Fruit fly (Drosophila melanogaster) whole organism, prepupa: ENCODE data around the gene Etl1.

Experiments used
- Blimp-1 ChIP-seq: fragments of 200-800 bp; sonication (Bioruptor generic); optimal IDR thresholded peaks from 3 replicates; lab custom pipeline; 2017; ENCODE audit warnings: missing biosample characterization, missing genetic modification characterization, mild to moderate bottlenecking, moderate library complexity, missing genetic modification reagents
- CG10631 ChIP-seq: fragments of 200-800 bp; sonication (Bioruptor generic); optimal IDR thresholded peaks from 2 replicates; lab custom pipeline; 2016; ENCODE audit warnings: missing biosample characterization, missing genetic modification characterization
- CG11294 ChIP-seq: fragments of 200-800 bp; sonication (Bioruptor generic); IDR thresholded peaks from 2 replicates; pipeline ENCODE4 v1.3.6; 2022; ENCODE audit warnings: missing biosample characterization, missing genetic modification characterization
- CG11902 ChIP-seq: fragments of 200-800 bp; sonication (Bioruptor generic); optimal IDR thresholded peaks from 3 replicates; lab custom pipeline; 2016; ENCODE audit warnings: missing biosample characterization, missing genetic modification characterization
- CG16779 ChIP-seq: fragments of 200-800 bp; sonication (Bioruptor generic); optimal IDR thresholded peaks from 3 replicates; lab custom pipeline; 2017; ENCODE audit warnings: missing biosample characterization, mild to moderate bottlenecking, missing genetic modification characterization
- CG3032 ChIP-seq: fragments of 200-800 bp; optimal IDR thresholded peaks from 2 replicates; lab custom pipeline; 2019; ENCODE audit warnings: missing biosample characterization, mild to moderate bottlenecking, missing genetic modification characterization, moderate library complexity
- CG31627 ChIP-seq: fragments of 200-800 bp; sonication (Bioruptor generic); optimal IDR thresholded peaks from 3 replicates; lab custom pipeline; 2016; ENCODE audit warnings: missing biosample characterization, missing genetic modification characterization
- CG34406 ChIP-seq: fragments of 200-800 bp; sonication (Bioruptor generic); optimal IDR thresholded peaks from 3 replicates; lab custom pipeline; 2016; ENCODE audit warnings: missing biosample characterization, missing genetic modification characterization
- CG3919 ChIP-seq: fragments of 200-800 bp; sonication (Bioruptor generic); optimal IDR thresholded peaks from 3 replicates; lab custom pipeline; 2016; ENCODE audit warnings: missing biosample characterization, missing genetic modification characterization
- CG6163 ChIP-seq: fragments of 200-800 bp; sonication (Bioruptor generic); IDR thresholded peaks from 3 replicates; pipeline ENCODE4 v1.3.6; 2022; ENCODE audit warnings: missing biosample characterization, missing genetic modification characterization
- CG6276 ChIP-seq: fragments of 200-800 bp; sonication (Bioruptor generic); optimal IDR thresholded peaks from 2 replicates; lab custom pipeline; 2017; ENCODE audit warnings: missing biosample characterization, mild to moderate bottlenecking, missing genetic modification characterization
- CG6808 ChIP-seq: fragments of 200-800 bp; sonication (Bioruptor generic); optimal IDR thresholded peaks from 3 replicates; lab custom pipeline; 2017; ENCODE audit warnings: missing biosample characterization, missing genetic modification characterization, mild to moderate bottlenecking, moderate library complexity, missing genetic modification reagents
- CG6854 ChIP-seq: fragments of 200-800 bp; sonication (Bioruptor generic); optimal IDR thresholded peaks from 2 replicates; lab custom pipeline; 2017; ENCODE audit warnings: missing biosample characterization, mild to moderate bottlenecking, missing genetic modification characterization
- CG8119 ChIP-seq: fragments of 200-800 bp; sonication (Bioruptor generic); IDR thresholded peaks from 3 replicates; pipeline ENCODE4 v1.3.6; 2022; ENCODE audit warnings: missing biosample characterization, missing genetic modification characterization
- CG8319 ChIP-seq: fragments of 200-800 bp; sonication (Bioruptor generic); optimal IDR thresholded peaks from 3 replicates; lab custom pipeline; 2016; ENCODE audit warnings: missing biosample characterization, missing genetic modification characterization
- Eip75B ChIP-seq: fragments of 200-800 bp; sonication (Bioruptor generic); optimal IDR thresholded peaks from 3 replicates; lab custom pipeline; 2016; ENCODE audit warnings: missing biosample characterization, missing genetic modification characterization
- Eip78C ChIP-seq: fragments of 200-800 bp; sonication (Bioruptor generic); peaks from one replicate; lab custom pipeline; 2016; ENCODE audit warnings: missing biosample characterization, missing genetic modification characterization
- Ets21C ChIP-seq: fragments of 200-800 bp; sonication (Bioruptor generic); optimal IDR thresholded peaks from 3 replicates; lab custom pipeline; 2016; ENCODE audit warnings: missing biosample characterization, missing genetic modification characterization
- Ets96B ChIP-seq: fragments of 200-800 bp; optimal IDR thresholded peaks from 2 replicates; lab custom pipeline; 2019; ENCODE audit warnings: missing biosample characterization, mild to moderate bottlenecking, missing genetic modification characterization, moderate library complexity
- Gug ChIP-seq: fragments of 200-800 bp; sonication (Bioruptor generic); IDR thresholded peaks from 2 replicates; pipeline ENCODE4 v1.3.6; 2022; ENCODE audit warnings: missing biosample characterization, missing genetic modification characterization
- Hr38 ChIP-seq: sonication (Bioruptor generic); optimal IDR thresholded peaks from 2 replicates; lab custom pipeline; 2016; ENCODE audit warnings: missing biosample characterization, missing genetic modification characterization
- Hr39 ChIP-seq: fragments of 200-800 bp; sonication (Bioruptor generic); optimal IDR thresholded peaks from 2 replicates; lab custom pipeline; 2016; ENCODE audit warnings: missing biosample characterization, missing genetic modification characterization
- Hr4 ChIP-seq: fragments of 200-800 bp; sonication (Bioruptor generic); optimal IDR thresholded peaks from 3 replicates; lab custom pipeline; 2016; ENCODE audit warnings: missing biosample characterization, missing genetic modification characterization
- Lpt ChIP-seq: fragments of 200-800 bp; sonication (Bioruptor generic); optimal IDR thresholded peaks from 3 replicates; lab custom pipeline; 2016; ENCODE audit warnings: missing biosample characterization, missing genetic modification characterization
- OdsH ChIP-seq: fragments of 200-800 bp; sonication (Bioruptor generic); optimal IDR thresholded peaks from 3 replicates; lab custom pipeline; 2016; ENCODE audit warnings: missing biosample characterization, missing genetic modification characterization
- Smox ChIP-seq: fragments of 200-800 bp; sonication (Bioruptor generic); optimal IDR thresholded peaks from 3 replicates; lab custom pipeline; 2016; ENCODE audit warnings: missing biosample characterization, missing genetic modification characterization
- Sox102F ChIP-seq: fragments of 200-800 bp; sonication (Bioruptor generic); optimal IDR thresholded peaks from 2 replicates; lab custom pipeline; 2016; ENCODE audit warnings: missing biosample characterization, mild to moderate bottlenecking, missing genetic modification characterization
- Sox14 ChIP-seq: fragments of 200-800 bp; sonication (Bioruptor generic); optimal IDR thresholded peaks from 3 replicates; lab custom pipeline; 2016; ENCODE audit warnings: missing biosample characterization, missing genetic modification characterization
- achi ChIP-seq: fragments of 200-800 bp; sonication (Bioruptor generic); optimal IDR thresholded peaks from 3 replicates; lab custom pipeline; 2016; ENCODE audit warnings: missing biosample characterization, missing genetic modification characterization
- acj6 ChIP-seq: fragments of 200-800 bp; sonication (Bioruptor generic); optimal IDR thresholded peaks from 3 replicates; lab custom pipeline; 2016; ENCODE audit warnings: missing biosample characterization, missing genetic modification characterization
- cyc ChIP-seq: fragments of 200-800 bp; sonication (Bioruptor generic); optimal IDR thresholded peaks from 3 replicates; lab custom pipeline; 2016; ENCODE audit warnings: missing biosample characterization, missing genetic modification characterization
- dac ChIP-seq: fragments of 200-800 bp; sonication (Bioruptor generic); optimal IDR thresholded peaks from 2 replicates; lab custom pipeline; 2017; ENCODE audit warnings: missing biosample characterization, mild to moderate bottlenecking, missing genetic modification characterization
- dsx ChIP-seq: fragments of 200-800 bp; optimal IDR thresholded peaks from 3 replicates; lab custom pipeline; 2019; ENCODE audit warnings: missing biosample characterization, mild to moderate bottlenecking, missing genetic modification characterization, moderate library complexity; ENCODE audit not compliant: poor library complexity, severe bottlenecking
- eg ChIP-seq: fragments of 200-800 bp; sonication (Bioruptor generic); IDR thresholded peaks from 3 replicates; pipeline ENCODE4 v1.3.6; 2022; ENCODE audit warnings: missing biosample characterization, missing genetic modification characterization
- esn ChIP-seq: fragments of 200-800 bp; sonication (Bioruptor generic); optimal IDR thresholded peaks from 2 replicates; lab custom pipeline; 2016; ENCODE audit warnings: missing biosample characterization, mild to moderate bottlenecking, missing genetic modification characterization, moderate library complexity
- fd59A ChIP-seq: fragments of 200-800 bp; sonication (Bioruptor generic); optimal IDR thresholded peaks from 2 replicates; lab custom pipeline; 2017; ENCODE audit warnings: missing biosample characterization, mild to moderate bottlenecking, missing genetic modification characterization, missing genetic modification reagents
- fd85E ChIP-seq: fragments of 200-800 bp; sonication (Bioruptor generic); optimal IDR thresholded peaks from 3 replicates; lab custom pipeline; 2016; ENCODE audit warnings: missing biosample characterization, missing genetic modification characterization
- lz ChIP-seq: fragments of 200-800 bp; sonication (Bioruptor generic); optimal IDR thresholded peaks from 3 replicates; lab custom pipeline; 2016; ENCODE audit warnings: missing biosample characterization, missing genetic modification characterization
- pdm3 ChIP-seq: fragments of 200-800 bp; sonication (Bioruptor generic); optimal IDR thresholded peaks from 3 replicates; lab custom pipeline; 2016; ENCODE audit warnings: missing biosample characterization, missing genetic modification characterization
- salr ChIP-seq, 2 experiments: fragments of 200-800 bp; sonication (Bioruptor generic); optimal IDR thresholded peaks; 3 replicates each; lab custom pipeline; 2016 to 2018; ENCODE audit warnings: missing biosample characterization in 2 of 2, missing genetic modification characterization in 2 of 2, mild to moderate bottlenecking in 1 of 2
- spab ChIP-seq: fragments of 200-800 bp; sonication (Bioruptor generic); optimal IDR thresholded peaks from 2 replicates; lab custom pipeline; 2017; ENCODE audit warnings: missing biosample characterization, mild to moderate bottlenecking, missing genetic modification characterization, missing genetic modification reagents
- ss ChIP-seq, 2 experiments: fragments of 200-800 bp; sonication (Bioruptor generic); optimal IDR thresholded peaks; 2 replicates in 1 of 2; 3 replicates in 1 of 2; lab custom pipeline; 2017 to 2018; ENCODE audit warnings: mild to moderate bottlenecking in 2 of 2, missing biosample characterization in 2 of 2, missing genetic modification characterization in 2 of 2, moderate library complexity in 1 of 2
- svp ChIP-seq: fragments of 200-800 bp; sonication (Bioruptor generic); peaks from one replicate; lab custom pipeline; 2016; ENCODE audit warnings: missing biosample characterization, missing genetic modification characterization
- topi ChIP-seq: fragments of 200-800 bp; sonication (Bioruptor generic); optimal IDR thresholded peaks from 3 replicates; lab custom pipeline; 2016; ENCODE audit warnings: missing biosample characterization, missing genetic modification characterization
- vri ChIP-seq: fragments of 200-800 bp; sonication (Bioruptor generic); optimal IDR thresholded peaks from 3 replicates; lab custom pipeline; 2016; ENCODE audit warnings: missing biosample characterization, mild to moderate bottlenecking, missing genetic modification characterization

Gene Etl1

dm6 chr2L:9912570-9913260, at the start of gene Etl1, which contains the start of gene Srp54:
Gene Etl1 (minus strand): TSS chr2L:9912608.
Gene Srp54 (plus strand): TSS chr2L:9912911.
- no peak for TF ChIP-seq CG11294
- TF ChIP-seq salr (GFP tag; optimal IDR thresholded peaks at IDR 0.05; lab: Kevin White, UChicago) = no peak
- TF ChIP-seq ss (GFP tag; optimal IDR thresholded peaks at IDR 0.05; lab: Kevin White, UChicago) = no peak
- peak; percentile 17 for TF ChIP-seq Sox14 (GFP tag; lab: Kevin White, UChicago)
- TF ChIP-seq CG34406 = no peak
- TF ChIP-seq Blimp-1 = no peak
- TF ChIP-seq CG6854 = no peak
- TF ChIP-seq eg = no peak
- no peak for TF ChIP-seq CG10631
- TF ChIP-seq CG16779 (tag; lab: Kevin White, UChicago) = no peak
- no peak for TF ChIP-seq CG6808 (GFP tag; lab: Kevin White, UChicago)
- TF ChIP-seq cyc = no peak
- TF ChIP-seq Ets96B (tag; lab: Kevin White, UChicago) = no peak
- TF ChIP-seq CG6276 (GFP tag; lab: Kevin White, UChicago) = no peak
- TF ChIP-seq esn (GFP tag; lab: Kevin White, UChicago) = peak; percentile 11
- no peak for TF ChIP-seq Hr38 (GFP tag; lab: Kevin White, UChicago)
- TF ChIP-seq dac (GFP tag; lab: Kevin White, UChicago) = no peak
- TF ChIP-seq Hr39 (GFP tag; lab: Kevin White, UChicago) = no peak
- no peak for TF ChIP-seq Ets21C (GFP tag; lab: Kevin White, UChicago)
- TF ChIP-seq CG8319 (GFP tag; lab: Kevin White, UChicago) = no peak
- TF ChIP-seq dsx (GFP tag; lab: Kevin White, UChicago) = no peak
- TF ChIP-seq vri (GFP tag; lab: Kevin White, UChicago) = no peak
- TF ChIP-seq pdm3 = no peak
- no peak for TF ChIP-seq Hr4 (GFP tag; lab: Kevin White, UChicago)
- TF ChIP-seq CG8119 = no peak
- no peak for TF ChIP-seq CG6163 (GFP tag; lab: Robert Waterston, UW)
- peak; percentile 3 for TF ChIP-seq lz (GFP tag; lab: Kevin White, UChicago)
- no peak for TF ChIP-seq acj6 (GFP tag; lab: Kevin White, UChicago)
- TF ChIP-seq Eip78C (GFP tag; lab: Kevin White, UChicago) = peak; percentile 52
- TF ChIP-seq CG3919 (GFP tag; lab: Kevin White, UChicago) = peak; percentile 22
- no peak for TF ChIP-seq Lpt (GFP tag; lab: Kevin White, UChicago)
- TF ChIP-seq topi (GFP tag; lab: Kevin White, UChicago) = no peak
- TF ChIP-seq Sox102F (GFP tag; lab: Kevin White, UChicago) = no peak
- TF ChIP-seq achi = no peak
- no peak for TF ChIP-seq Eip75B (GFP tag; lab: Kevin White, UChicago)
- no peak for TF ChIP-seq CG11902 (GFP tag; lab: Kevin White, UChicago)
- no peak for TF ChIP-seq fd85E (GFP tag; lab: Kevin White, UChicago)
- no peak for TF ChIP-seq Smox (GFP tag; lab: Kevin White, UChicago)
- no peak for TF ChIP-seq CG31627 (GFP tag; lab: Kevin White, UChicago)
- peak; percentile 5 for TF ChIP-seq CG3032 (tag; lab: Kevin White, UChicago)
- TF ChIP-seq OdsH (GFP tag; lab: Kevin White, UChicago) = no peak
- TF ChIP-seq fd59A (GFP tag; lab: Kevin White, UChicago) = no peak
- no peak for TF ChIP-seq spab
- no peak for TF ChIP-seq svp (GFP tag; lab: Kevin White, UChicago)
- TF ChIP-seq Gug (GFP tag; lab: Robert Waterston, UW) = no peak
